Worm (Caenorhabditis elegans) whole organism, early embryonic: ENCODE results near the gene F07B7.12.
"Not testable (repeated sequence)": the region's sequence is repeated elsewhere in the genome, so short reads cannot be mapped to it uniquely, and the experiment has no call there.

Source experiments
- F13C5.2 ChIP-seq: sonication (generic microtip); optimal IDR thresholded peaks from 2 replicates; lab custom pipeline; 2017; ENCODE audit warnings: mild to moderate bottlenecking, missing genetic modification characterization, inconsistent platforms, missing compliant biosample characterization
- ceh-36 ChIP-seq: sonication (generic microtip); optimal IDR thresholded peaks from 2 replicates; lab custom pipeline; 2016; ENCODE audit warnings: missing genetic modification characterization, inconsistent platforms, missing compliant biosample characterization
- flt-1 ChIP-seq: fragments of 200-800 bp; sonication (Bioruptor generic); IDR thresholded peaks from 2 replicates; pipeline ENCODE4 v1.3.6; 2022; ENCODE audit warnings: missing genetic modification characterization, missing compliant biosample characterization
- hmbx-1 ChIP-seq: sonication (generic microtip); optimal IDR thresholded peaks from 2 replicates; lab custom pipeline; 2016; ENCODE audit warnings: mild to moderate bottlenecking, missing genetic modification characterization, missing compliant biosample characterization
- hmg-4 ChIP-seq: fragments of 200-800 bp; sonication (Bioruptor generic); optimal IDR thresholded peaks from 2 replicates; lab custom pipeline; 2018; ENCODE audit warnings: mild to moderate bottlenecking, missing genetic modification characterization, missing compliant biosample characterization
- tra-4 ChIP-seq: sonication (generic microtip); optimal IDR thresholded peaks from 2 replicates; lab custom pipeline; 2017; ENCODE audit warnings: missing genetic modification characterization, missing compliant biosample characterization

The F07B7.12 gene

DNA sequence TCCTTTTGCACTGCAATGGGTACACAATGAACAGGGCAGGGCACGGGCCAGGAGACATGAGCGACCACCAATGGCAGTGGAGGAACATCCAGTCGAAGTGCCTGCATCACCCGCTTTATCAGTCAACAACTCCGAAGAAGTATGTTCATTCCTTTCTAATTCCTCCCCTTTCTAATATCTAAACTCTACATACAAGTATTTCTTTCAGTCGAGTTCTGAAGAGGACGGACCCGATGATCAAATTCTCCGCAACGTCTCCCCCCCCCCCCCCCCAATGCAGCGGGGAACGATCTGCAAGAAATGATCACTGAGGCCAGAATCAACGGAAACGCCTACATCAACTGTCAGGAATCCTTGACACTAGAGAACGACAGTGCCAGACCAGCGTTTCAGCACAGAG, 26.5 kb downstream of the F07B7.12 start, which contains the start of gene F07B7.7:
F07B7.7 (plus strand) TSS at position 301 of the 400 bp plus-strand sequence.
- TF ChIP-seq F13C5.2; hmg-4; flt-1 (GFP tag; lab: Robert Waterston, UW): not testable (repeated sequence)

DNA sequence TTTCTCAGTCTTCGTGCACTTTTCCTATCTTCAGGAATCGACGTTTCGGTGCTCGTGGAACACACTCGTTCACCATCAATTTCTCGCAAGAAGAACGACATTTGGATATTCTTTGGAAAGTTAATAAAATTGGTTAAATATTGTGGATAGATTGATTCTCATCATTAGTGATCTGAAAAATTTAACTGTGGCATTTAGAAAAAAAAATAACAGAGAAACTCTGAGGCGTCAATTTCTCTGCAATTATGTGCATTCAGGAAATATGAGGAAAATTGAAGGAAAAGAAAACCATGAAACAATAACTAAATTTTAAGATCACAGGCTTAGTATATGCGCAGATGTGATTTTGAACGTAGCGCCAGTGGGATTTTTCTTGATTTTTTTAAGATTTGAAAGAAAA, 42.0 kb downstream of the F07B7.12 start, which contains the start of gene rpm-1:
rpm-1 (minus strand) TSS at position 101 of the 400 bp plus-strand sequence.
- TF ChIP-seq ceh-36 (tag; lab: Kevin White, UChicago); hmbx-1 (tag; lab: Kevin White, UChicago); tra-4: not testable (repeated sequence)
